Worm (Caenorhabditis elegans) whole organism, midembryonic: ENCODE results near the gene Y53F4B.36.

Experiments
- T22C8.4 ChIP-seq: fragments of 200-800 bp; sonication (Bioruptor generic); IDR thresholded peaks from 2 replicates; pipeline ENCODE4 v1.3.6; 2022; ENCODE audit warnings: missing genetic modification characterization, missing compliant biosample characterization
- cog-1 ChIP-seq: sonication (generic microtip); optimal IDR thresholded peaks from 2 replicates; lab custom pipeline; 2016; ENCODE audit warnings: missing genetic modification characterization, missing compliant biosample characterization
- flt-1 ChIP-seq: fragments of 200-800 bp; sonication (Bioruptor generic); IDR thresholded peaks from 2 replicates; pipeline ENCODE4 v1.3.6; 2022; ENCODE audit warnings: missing genetic modification characterization, missing compliant biosample characterization
- klf-2 ChIP-seq: fragments of 200-800 bp; sonication (Bioruptor generic); conservative IDR thresholded peaks from 2 replicates; pipeline ENCODE4 v1.3.6; 2022; ENCODE audit warnings: missing genetic modification reagents, missing genetic modification characterization, missing compliant biosample characterization
- med-1 ChIP-seq: sonication (generic microtip); optimal IDR thresholded peaks from 2 replicates; lab custom pipeline; 2017; ENCODE audit warnings: missing genetic modification characterization, mild to moderate bottlenecking, missing compliant biosample characterization, antibody characterized with exemption, missing genetic modification reagents; ENCODE audit not compliant: insufficient read depth
- ref-1 ChIP-seq: fragments of 200-800 bp; sonication (Bioruptor generic); conservative IDR thresholded peaks from 2 replicates; pipeline ENCODE4 v1.3.6; 2022; ENCODE audit warnings: missing genetic modification reagents, missing genetic modification characterization, missing compliant biosample characterization
- tab-1 ChIP-seq: fragments of 200-800 bp; sonication (Bioruptor generic); IDR thresholded peaks from 2 replicates; pipeline ENCODE4 v1.3.6; 2022; ENCODE audit warnings: missing genetic modification characterization, missing compliant biosample characterization
- ztf-23 ChIP-seq: fragments of 200-800 bp; sonication (Bioruptor generic); IDR thresholded peaks from 2 replicates; pipeline ENCODE4 v1.3.6; 2022; ENCODE audit warnings: missing genetic modification reagents, missing genetic modification characterization, missing compliant biosample characterization
- ztf-29 ChIP-seq: fragments of 200-800 bp; sonication (Bioruptor generic); IDR thresholded peaks from 2 replicates; pipeline ENCODE4 v1.3.6; 2022; ENCODE audit warnings: missing genetic modification reagents, missing genetic modification characterization, missing compliant biosample characterization

- TF ChIP-seq flt-1 (GFP tag; lab: Robert Waterston, UW) = no peak
- no peak for TF ChIP-seq klf-2 (GFP tag; lab: Robert Waterston, UW)
- no peak for TF ChIP-seq ztf-23
- no peak for TF ChIP-seq T22C8.4 (GFP tag; lab: Robert Waterston, UW)
- no peak for TF ChIP-seq ztf-29 (GFP tag; lab: Robert Waterston, UW)
- TF ChIP-seq tab-1 (GFP tag; lab: Robert Waterston, UW) = no peak
- TF ChIP-seq med-1 (GFP tag; lab: Kevin White, UChicago) = no peak
- no peak for TF ChIP-seq ref-1 (GFP tag; lab: Robert Waterston, UW)
- no peak for TF ChIP-seq cog-1 (tag; lab: Kevin White, UChicago)
These were observed 41.4 kb upstream of the Y53F4B.36 start, which contains the start of gene Y53F4B.24 for ce11 chrII:15134332-15134731.
